Fruit fly (Drosophila melanogaster) whole organism, embryonic: ENCODE results near the gene tth.

Source experiments
- Ada2b ChIP-seq: fragments of 200-800 bp; sonication (Bioruptor generic); IDR thresholded peaks from 2 replicates; pipeline ENCODE4 v1.3.6; 2022; ENCODE audit warnings: missing biosample characterization, missing genetic modification characterization
- Asciz ChIP-seq: fragments of 200-800 bp; sonication (Bioruptor generic); optimal IDR thresholded peaks from 2 replicates; lab custom pipeline; 2017; ENCODE audit warnings: missing biosample characterization, mild to moderate bottlenecking, missing genetic modification characterization, missing genetic modification reagents
- Blimp-1 ChIP-seq: fragments of 200-800 bp; sonication (Bioruptor generic); optimal IDR thresholded peaks from 3 replicates; lab custom pipeline; 2018; ENCODE audit warnings: missing biosample characterization, missing genetic modification characterization, mild to moderate bottlenecking, moderate library complexity, missing genetic modification reagents
- BtbVII ChIP-seq: fragments of 200-800 bp; sonication (Bioruptor generic); optimal IDR thresholded peaks from 3 replicates; lab custom pipeline; 2017; ENCODE audit warnings: missing biosample characterization, mild to moderate bottlenecking, missing genetic modification characterization
- C15 ChIP-seq: fragments of 200-800 bp; sonication (Bioruptor generic); IDR thresholded peaks from 3 replicates; pipeline ENCODE4 v1.3.6; 2022; ENCODE audit warnings: missing biosample characterization, missing genetic modification characterization
- CG10979 ChIP-seq: fragments of 200-800 bp; sonication (Bioruptor generic); optimal IDR thresholded peaks from 2 replicates; lab custom pipeline; 2018; ENCODE audit warnings: missing biosample characterization, mild to moderate bottlenecking, missing genetic modification characterization, moderate library complexity
- CG11504 ChIP-seq: fragments of 200-800 bp; sonication (Bioruptor generic); optimal IDR thresholded peaks from 3 replicates; lab custom pipeline; 2019; ENCODE audit warnings: missing biosample characterization, mild to moderate bottlenecking, missing genetic modification characterization, moderate library complexity
- CG11695 ChIP-seq: fragments of 200-800 bp; sonication (Bioruptor generic); IDR thresholded peaks from 3 replicates; pipeline ENCODE4 v1.3.6; 2022; ENCODE audit warnings: missing biosample characterization, missing genetic modification characterization
- CG12236 ChIP-seq: fragments of 200-800 bp; sonication (Bioruptor generic); optimal IDR thresholded peaks from 2 replicates; lab custom pipeline; 2016; ENCODE audit warnings: missing biosample characterization, missing genetic modification characterization
- CG13424 ChIP-seq: fragments of 200-800 bp; sonication (Bioruptor generic); optimal IDR thresholded peaks from 2 replicates; lab custom pipeline; 2019; ENCODE audit warnings: missing biosample characterization, mild to moderate bottlenecking, missing genetic modification characterization, moderate library complexity
- CG13624 ChIP-seq: fragments of 200-800 bp; sonication (Bioruptor generic); optimal IDR thresholded peaks from 2 replicates; lab custom pipeline; 2016; ENCODE audit warnings: missing biosample characterization, missing genetic modification characterization
- CG1529 ChIP-seq: fragments of 200-800 bp; sonication (Bioruptor generic); optimal IDR thresholded peaks from 3 replicates; lab custom pipeline; 2018; ENCODE audit warnings: missing biosample characterization, missing genetic modification characterization
- CG17912 ChIP-seq: fragments of 200-800 bp; sonication (Bioruptor generic); optimal IDR thresholded peaks from 2 replicates; lab custom pipeline; 2018; ENCODE audit warnings: missing biosample characterization, mild to moderate bottlenecking, missing genetic modification characterization
- CG18476 ChIP-seq: fragments of 200-800 bp; sonication (Bioruptor generic); optimal IDR thresholded peaks from 2 replicates; lab custom pipeline; 2016; ENCODE audit warnings: missing biosample characterization, mild to moderate bottlenecking, missing genetic modification characterization
- CG30403 ChIP-seq: fragments of 200-800 bp; sonication (Bioruptor generic); optimal IDR thresholded peaks from 3 replicates; lab custom pipeline; 2016; ENCODE audit warnings: missing biosample characterization, missing genetic modification characterization
- CG4820 ChIP-seq: fragments of 200-800 bp; sonication (Bioruptor generic); optimal IDR thresholded peaks from 3 replicates; lab custom pipeline; 2016; ENCODE audit warnings: missing biosample characterization, missing genetic modification characterization
- CG6272 ChIP-seq: fragments of 200-800 bp; sonication (Bioruptor generic); IDR thresholded peaks from 2 replicates; pipeline ENCODE4 v1.3.6; 2022; ENCODE audit warnings: missing biosample characterization, missing genetic modification characterization
- CG7928 ChIP-seq: fragments of 200-800 bp; sonication (Bioruptor generic); optimal IDR thresholded peaks from 2 replicates; lab custom pipeline; 2017; ENCODE audit warnings: missing biosample characterization, mild to moderate bottlenecking, missing genetic modification characterization
- CTCF ChIP-seq: fragments of 200-800 bp; sonication (Bioruptor generic); optimal IDR thresholded peaks from 2 replicates; lab custom pipeline; 2017; ENCODE audit warnings: missing biosample characterization, mild to moderate bottlenecking, missing genetic modification characterization, moderate library complexity
- Camta ChIP-seq: fragments of 200-800 bp; sonication (Bioruptor generic); optimal IDR thresholded peaks from 2 replicates; lab custom pipeline; 2016; ENCODE audit warnings: missing biosample characterization, missing genetic modification characterization
- D19A ChIP-seq: fragments of 200-800 bp; optimal IDR thresholded peaks from 3 replicates; lab custom pipeline; 2019; ENCODE audit warnings: missing biosample characterization, mild to moderate bottlenecking, missing genetic modification characterization, moderate library complexity
- ERR ChIP-seq: fragments of 200-800 bp; sonication (Bioruptor generic); optimal IDR thresholded peaks from 2 replicates; lab custom pipeline; 2016; ENCODE audit warnings: missing biosample characterization, missing genetic modification characterization
- Fer1 ChIP-seq: fragments of 200-800 bp; sonication (Bioruptor generic); optimal IDR thresholded peaks from 2 replicates; lab custom pipeline; 2017; ENCODE audit warnings: missing biosample characterization, mild to moderate bottlenecking, missing genetic modification characterization
- Hr39 ChIP-seq: fragments of >200 bp; optimal IDR thresholded peaks from 2 replicates; lab custom pipeline; 2017
- Lim3 ChIP-seq: fragments of 200-800 bp; sonication (Bioruptor generic); IDR thresholded peaks from 2 replicates; pipeline ENCODE4 v1.3.6; 2022; ENCODE audit warnings: missing biosample characterization, missing genetic modification characterization
- NC2β ChIP-seq: fragments of 200-800 bp; sonication (Bioruptor generic); optimal IDR thresholded peaks from 2 replicates; lab custom pipeline; 2016; ENCODE audit warnings: missing biosample characterization, missing genetic modification characterization
- NFAT ChIP-seq: fragments of 200-800 bp; sonication (Bioruptor generic); IDR thresholded peaks from 2 replicates; pipeline ENCODE4 v1.3.6; 2022; ENCODE audit warnings: missing biosample characterization, missing genetic modification characterization
- PHDP ChIP-seq: fragments of 200-800 bp; sonication (Bioruptor generic); optimal IDR thresholded peaks from 3 replicates; lab custom pipeline; 2018; ENCODE audit warnings: missing biosample characterization, mild to moderate bottlenecking, missing genetic modification characterization, moderate library complexity
- Sry-δ ChIP-seq: fragments of 200-800 bp; sonication (Bioruptor generic); optimal IDR thresholded peaks from 2 replicates; lab custom pipeline; 2016; ENCODE audit warnings: missing biosample characterization, missing genetic modification characterization
- Stat92E ChIP-seq, 3 experiments: fragments of >200 bp in 2 of 3; fragments of 200-800 bp in 1 of 3; sonication (Bioruptor generic) in 1 of 3; optimal IDR thresholded peaks; 2 replicates each; lab custom pipeline; 2017 to 2019; ENCODE audit warnings: missing biosample characterization in 3 of 3, missing genetic modification characterization in 3 of 3, mild to moderate bottlenecking in 1 of 3, moderate library complexity in 1 of 3
- ara ChIP-seq: fragments of 200-800 bp; sonication (Bioruptor generic); IDR thresholded peaks from 2 replicates; pipeline ENCODE4 v1.3.6; 2022; ENCODE audit warnings: missing biosample characterization, missing genetic modification characterization
- ato ChIP-seq: fragments of 200-800 bp; sonication (Bioruptor generic); IDR thresholded peaks from 2 replicates; pipeline ENCODE4 v1.3.6; 2022; ENCODE audit warnings: missing biosample characterization, missing genetic modification characterization; ENCODE audit not compliant: partially characterized antibody
- bbx ChIP-seq: fragments of 200-800 bp; sonication (Bioruptor generic); IDR thresholded peaks from 2 replicates; pipeline ENCODE4 v1.3.6; 2022; ENCODE audit warnings: missing biosample characterization, missing genetic modification characterization; ENCODE audit not compliant: partially characterized antibody
- cas ChIP-seq: fragments of 200-800 bp; sonication (Bioruptor generic); IDR thresholded peaks from 2 replicates; pipeline ENCODE4 v1.3.6; 2022; ENCODE audit warnings: missing biosample characterization, missing genetic modification characterization
- cg ChIP-seq: fragments of 200-800 bp; sonication (Bioruptor generic); optimal IDR thresholded peaks from 3 replicates; lab custom pipeline; 2019; ENCODE audit warnings: missing biosample characterization, mild to moderate bottlenecking, missing genetic modification characterization, moderate library complexity
- chm ChIP-seq: fragments of 200-800 bp; sonication (Bioruptor generic); IDR thresholded peaks from 2 replicates; pipeline ENCODE4 v1.3.6; 2022; ENCODE audit warnings: missing biosample characterization, missing genetic modification characterization
- ci ChIP-seq: fragments of 200-800 bp; sonication (Bioruptor generic); IDR thresholded peaks from 3 replicates; pipeline ENCODE4 v1.3.6; 2022; ENCODE audit warnings: missing biosample characterization, missing genetic modification characterization
- corto ChIP-seq: fragments of 200-800 bp; sonication (Bioruptor generic); optimal IDR thresholded peaks from 2 replicates; lab custom pipeline; 2016; ENCODE audit warnings: missing biosample characterization, mild to moderate bottlenecking, missing genetic modification characterization, moderate library complexity
- crc ChIP-seq: fragments of 200-800 bp; sonication (Bioruptor generic); optimal IDR thresholded peaks from 2 replicates; lab custom pipeline; 2016; ENCODE audit warnings: missing biosample characterization, missing genetic modification characterization
- dan ChIP-seq: fragments of 200-800 bp; sonication (Bioruptor generic); IDR thresholded peaks from 2 replicates; pipeline ENCODE4 v1.3.6; 2022; ENCODE audit warnings: missing biosample characterization, missing genetic modification characterization
- dm ChIP-seq: fragments of 200-800 bp; sonication (Bioruptor generic); optimal IDR thresholded peaks from 3 replicates; lab custom pipeline; 2016; ENCODE audit warnings: missing biosample characterization, missing genetic modification characterization
- fd96Cb ChIP-seq: fragments of 200-800 bp; sonication (Bioruptor generic); optimal IDR thresholded peaks from 2 replicates; lab custom pipeline; 2018; ENCODE audit warnings: missing biosample characterization, mild to moderate bottlenecking, missing genetic modification characterization, moderate library complexity
- her ChIP-seq: fragments of 200-800 bp; sonication (Bioruptor generic); optimal IDR thresholded peaks from 2 replicates; lab custom pipeline; 2016; ENCODE audit warnings: missing biosample characterization, missing genetic modification characterization
- klu ChIP-seq: fragments of 200-800 bp; sonication (Bioruptor generic); IDR thresholded peaks from 2 replicates; pipeline ENCODE4 v1.3.6; 2022; ENCODE audit warnings: missing biosample characterization, missing genetic modification characterization
- lov ChIP-seq, 2 experiments: fragments of 200-800 bp in 1 of 2; fragments of >200 bp in 1 of 2; sonication (Bioruptor generic) in 1 of 2; IDR thresholded peaks in 1 of 2; optimal IDR thresholded peaks in 1 of 2; 2 replicates in 1 of 2; 3 replicates in 1 of 2; pipeline versions ENCODE4 v1.3.6 to Lab custom; 2017 to 2022; ENCODE audit warnings: missing biosample characterization in 1 of 2, missing genetic modification characterization in 1 of 2
- pnt ChIP-seq: fragments of 200-800 bp; sonication (Bioruptor generic); optimal IDR thresholded peaks from 3 replicates; lab custom pipeline; 2016; ENCODE audit warnings: missing biosample characterization, missing genetic modification characterization
- psq ChIP-seq: fragments of 200-800 bp; sonication (Bioruptor generic); optimal IDR thresholded peaks from 2 replicates; lab custom pipeline; 2017; ENCODE audit warnings: missing biosample characterization, missing genetic modification characterization
- slbo ChIP-seq: fragments of 200-800 bp; sonication (Bioruptor generic); IDR thresholded peaks from 2 replicates; pipeline ENCODE4 v1.3.6; 2022; ENCODE audit warnings: missing biosample characterization, missing genetic modification characterization
- slp2 ChIP-seq: fragments of 200-800 bp; sonication (Bioruptor generic); optimal IDR thresholded peaks from 2 replicates; lab custom pipeline; 2016; ENCODE audit warnings: missing biosample characterization, missing genetic modification characterization
- ssp ChIP-seq: fragments of 200-800 bp; sonication (Bioruptor generic); IDR thresholded peaks from 2 replicates; pipeline ENCODE4 v1.3.6; 2022; ENCODE audit warnings: missing biosample characterization, missing genetic modification characterization
- tup ChIP-seq: fragments of 200-800 bp; sonication (Bioruptor generic); optimal IDR thresholded peaks from 2 replicates; lab custom pipeline; 2016; ENCODE audit warnings: missing biosample characterization, mild to moderate bottlenecking, missing genetic modification characterization, moderate library complexity
- twi ChIP-seq: fragments of 200-800 bp; optimal IDR thresholded peaks from 2 replicates; lab custom pipeline; 2019; ENCODE audit warnings: missing biosample characterization, mild to moderate bottlenecking, missing genetic modification characterization, moderate library complexity

Gene tth

dm6 chrX:13643961-13644360 lies 27.6 kb upstream of the tth start (continued):
- peak; percentile 19 for TF ChIP-seq her (GFP tag; lab: Kevin White, UChicago)
- TF ChIP-seq ssp (GFP tag; lab: Robert Waterston, UW): peak; percentile 34
- no peak for TF ChIP-seq Hr39 (lab: Kevin White, UChicago)
- TF ChIP-seq pnt (GFP tag; lab: Kevin White, UChicago): peak; percentile 46
- peak; percentile 37; the same call in 1 of the 2 replicates for TF ChIP-seq CG6272 (GFP tag; lab: Robert Waterston, UW)
- TF ChIP-seq Lim3 (GFP tag; lab: Robert Waterston, UW): 0 out of 2 replicates have a peak, but pooled peaks have one; percentile 17
- TF ChIP-seq klu (GFP tag; lab: Robert Waterston, UW): no peak
- TF ChIP-seq cas (GFP tag; lab: Robert Waterston, UW): no peak
- peak; percentile 55 for TF ChIP-seq fd96Cb
- TF ChIP-seq chm (GFP tag; lab: Robert Waterston, UW): 0 out of 2 replicates have a peak, but pooled peaks have one; percentile 59
- peak; percentile 81 for TF ChIP-seq Blimp-1
- no peak for TF ChIP-seq psq (GFP tag; lab: Kevin White, UChicago)
- no peak for TF ChIP-seq CG7928 (GFP tag; lab: Kevin White, UChicago)
- TF ChIP-seq PHDP (tag; lab: Kevin White, UChicago): peak; percentile 45
- TF ChIP-seq Ada2b (GFP tag; lab: Robert Waterston, UW): peak; percentile 78
- no peak for TF ChIP-seq Stat92E (GFP tag; optimal IDR thresholded peaks at IDR 0.05; lab: Kevin White, UChicago)
- TF ChIP-seq Fer1 (GFP tag; lab: Kevin White, UChicago): peak; percentile 36
- TF ChIP-seq BtbVII (GFP tag; lab: Kevin White, UChicago): no peak
- peak; percentile 60 for TF ChIP-seq slbo (GFP tag; lab: Robert Waterston, UW)
- TF ChIP-seq ERR (GFP tag; lab: Kevin White, UChicago): no peak
- TF ChIP-seq D19A (tag; lab: Kevin White, UChicago): peak; percentile 24
- TF ChIP-seq dan: no peak
- TF ChIP-seq CTCF (GFP tag; lab: Kevin White, UChicago): no peak
- TF ChIP-seq CG1529 (GFP tag; lab: Kevin White, UChicago): no peak
- TF ChIP-seq ci (GFP tag; lab: Robert Waterston, UW): peak; percentile 72
- TF ChIP-seq Camta (GFP tag; lab: Kevin White, UChicago): no peak
- TF ChIP-seq CG11504 (tag; lab: Kevin White, UChicago): peak; percentile 68
- TF ChIP-seq CG11695 (GFP tag; lab: Robert Waterston, UW): peak; percentile 66; the same call in 2 of the 3 replicates
- TF ChIP-seq Asciz (GFP tag; lab: Kevin White, UChicago): peak; percentile 27
- no peak for TF ChIP-seq dm (GFP tag; lab: Kevin White, UChicago)
- TF ChIP-seq C15 (GFP tag; lab: Robert Waterston, UW): no peak
- no peak for TF ChIP-seq bbx
- no peak for TF ChIP-seq CG12236 (GFP tag; lab: Kevin White, UChicago)
- peak; percentile 77 for TF ChIP-seq ara
- peak; percentile 54 for TF ChIP-seq CG30403
- TF ChIP-seq twi: no peak
- TF ChIP-seq lov (optimal IDR thresholded peaks at IDR 0.05; lab: Kevin White, UChicago): no peak
- no peak for TF ChIP-seq lov (GFP tag; IDR thresholded peaks at IDR 0.05; lab: Robert Waterston, UW)
- TF ChIP-seq NC2β: no peak
- no peak for TF ChIP-seq corto (GFP tag; lab: Kevin White, UChicago)
- TF ChIP-seq ato (GFP tag; lab: Robert Waterston, UW): no peak
- peak; percentile 23 for TF ChIP-seq CG13624 (GFP tag; lab: Kevin White, UChicago)
- TF ChIP-seq CG4820 (GFP tag; lab: Kevin White, UChicago): peak; percentile 54
- no peak for TF ChIP-seq tup
- peak; percentile 84; the same call in 1 of the 2 replicates for TF ChIP-seq NFAT (GFP tag; lab: Robert Waterston, UW)
- peak; percentile 44 for TF ChIP-seq CG18476 (GFP tag; lab: Kevin White, UChicago)
- no peak for TF ChIP-seq cg (GFP tag; lab: Kevin White, UChicago)
- peak; percentile 35 for TF ChIP-seq CG13424
- peak; percentile 15 for TF ChIP-seq slp2 (GFP tag; lab: Kevin White, UChicago)
- TF ChIP-seq CG17912 (GFP tag; lab: Kevin White, UChicago): no peak
- no peak for TF ChIP-seq Sry-δ (GFP tag; lab: Kevin White, UChicago)
- peak; percentile 63 for TF ChIP-seq CG10979
- no peak for TF ChIP-seq crc (GFP tag; lab: Kevin White, UChicago)
